Fruit fly (Drosophila melanogaster) whole organism, embryonic: ENCODE measurements around the gene CG17803.

ENCODE experiments used
- Blimp-1 ChIP-seq: fragments of 200-800 bp; sonication (Bioruptor generic); optimal IDR thresholded peaks from 3 replicates; lab custom pipeline; 2018; ENCODE audit warnings: missing biosample characterization, missing genetic modification characterization, mild to moderate bottlenecking, moderate library complexity, missing genetic modification reagents
- CG13424 ChIP-seq: fragments of 200-800 bp; sonication (Bioruptor generic); optimal IDR thresholded peaks from 2 replicates; lab custom pipeline; 2019; ENCODE audit warnings: missing biosample characterization, mild to moderate bottlenecking, missing genetic modification characterization, moderate library complexity
- CG1647 ChIP-seq: fragments of 200-800 bp; sonication (Bioruptor generic); optimal IDR thresholded peaks from 3 replicates; lab custom pipeline; 2016; ENCODE audit warnings: missing biosample characterization, missing genetic modification characterization
- CG17612 ChIP-seq: fragments of 200-800 bp; sonication (Bioruptor generic); IDR thresholded peaks from 2 replicates; pipeline ENCODE4 v1.3.6; 2022; ENCODE audit warnings: missing biosample characterization, missing genetic modification characterization
- CG17912 ChIP-seq: fragments of 200-800 bp; sonication (Bioruptor generic); optimal IDR thresholded peaks from 2 replicates; lab custom pipeline; 2018; ENCODE audit warnings: missing biosample characterization, mild to moderate bottlenecking, missing genetic modification characterization
- CG18011 ChIP-seq: fragments of 200-800 bp; sonication (Bioruptor generic); optimal IDR thresholded peaks from 2 replicates; lab custom pipeline; 2017; ENCODE audit warnings: missing biosample characterization, missing genetic modification characterization, mild to moderate bottlenecking, moderate library complexity, missing genotype
- CG1832 ChIP-seq: fragments of 200-800 bp; sonication (Bioruptor generic); optimal IDR thresholded peaks from 2 replicates; lab custom pipeline; 2017; ENCODE audit warnings: missing biosample characterization, mild to moderate bottlenecking, missing genetic modification characterization, inconsistent platforms
- Lpt ChIP-seq: fragments of >200 bp; optimal IDR thresholded peaks from 2 replicates; lab custom pipeline; 2018; ENCODE audit warnings: missing biosample characterization, missing genetic modification characterization
- Mrtf ChIP-seq: fragments of 200-800 bp; sonication (Bioruptor generic); IDR thresholded peaks from 3 replicates; pipeline ENCODE4 v1.3.6; 2022; ENCODE audit warnings: missing biosample characterization, missing genetic modification characterization
- Sox100B ChIP-seq: fragments of 200-800 bp; sonication (Bioruptor generic); optimal IDR thresholded peaks from 3 replicates; lab custom pipeline; 2018; ENCODE audit warnings: missing biosample characterization, mild to moderate bottlenecking, missing genetic modification characterization
- chinmo ChIP-seq: fragments of 200-800 bp; sonication (Bioruptor generic); IDR thresholded peaks from 4 replicates; pipeline ENCODE4 v1.3.6; 2022; ENCODE audit warnings: missing biosample characterization, missing genetic modification characterization; ENCODE audit not compliant: partially characterized antibody
- klu ChIP-seq: fragments of 200-800 bp; sonication (Bioruptor generic); IDR thresholded peaks from 2 replicates; pipeline ENCODE4 v1.3.6; 2022; ENCODE audit warnings: missing biosample characterization, missing genetic modification characterization
- pb ChIP-seq: fragments of 200-800 bp; sonication (Bioruptor generic); optimal IDR thresholded peaks from 3 replicates; lab custom pipeline; 2016; ENCODE audit warnings: missing biosample characterization, missing genetic modification characterization

DNA sequence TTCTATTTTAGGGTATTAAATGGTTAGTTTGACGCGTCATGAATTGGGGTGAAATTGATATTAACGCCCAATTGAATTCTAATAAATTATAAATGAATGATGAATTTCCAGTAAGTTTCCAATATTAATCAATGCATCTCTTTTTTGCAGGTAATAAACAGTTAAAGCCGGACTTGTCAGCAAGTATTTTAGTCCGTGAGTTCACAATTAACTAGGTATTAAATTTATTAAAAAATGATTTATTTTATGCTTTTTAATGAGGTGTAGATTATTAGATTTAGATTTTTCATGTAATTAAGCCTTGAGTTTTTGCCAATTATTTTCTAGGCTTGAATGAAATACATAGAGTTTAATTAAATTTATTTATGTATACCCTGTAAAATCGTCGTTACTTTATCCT is 20.4 kb upstream of the CG17803 start:
- no peak for TF ChIP-seq CG17612 (GFP tag; lab: Robert Waterston, UW)
- no peak for TF ChIP-seq chinmo (GFP tag; lab: Robert Waterston, UW)
- no peak for TF ChIP-seq Mrtf
- TF ChIP-seq CG1647 (GFP tag; lab: Kevin White, UChicago) = no peak
- TF ChIP-seq Lpt (GFP tag; lab: Kevin White, UChicago) = no peak
- TF ChIP-seq CG17912 = no peak
- no peak for TF ChIP-seq CG13424 (tag; lab: Kevin White, UChicago)
- TF ChIP-seq Sox100B (GFP tag; lab: Kevin White, UChicago) = no peak
- no peak for TF ChIP-seq CG1832 (GFP tag; lab: Kevin White, UChicago)
- TF ChIP-seq klu (GFP tag; lab: Robert Waterston, UW) = no peak
- no peak for TF ChIP-seq Blimp-1 (GFP tag; lab: Kevin White, UChicago)
- TF ChIP-seq pb (GFP tag; lab: Kevin White, UChicago) = no peak
- TF ChIP-seq CG18011 (GFP tag; lab: Kevin White, UChicago) = no peak
